Worm (Caenorhabditis elegans): ENCODE results near the gene mrpl-30.
A peak's percentile ranks its signal among the peaks of the same experiment; 100 is the strongest.

mrpl-30 gene

DNA sequence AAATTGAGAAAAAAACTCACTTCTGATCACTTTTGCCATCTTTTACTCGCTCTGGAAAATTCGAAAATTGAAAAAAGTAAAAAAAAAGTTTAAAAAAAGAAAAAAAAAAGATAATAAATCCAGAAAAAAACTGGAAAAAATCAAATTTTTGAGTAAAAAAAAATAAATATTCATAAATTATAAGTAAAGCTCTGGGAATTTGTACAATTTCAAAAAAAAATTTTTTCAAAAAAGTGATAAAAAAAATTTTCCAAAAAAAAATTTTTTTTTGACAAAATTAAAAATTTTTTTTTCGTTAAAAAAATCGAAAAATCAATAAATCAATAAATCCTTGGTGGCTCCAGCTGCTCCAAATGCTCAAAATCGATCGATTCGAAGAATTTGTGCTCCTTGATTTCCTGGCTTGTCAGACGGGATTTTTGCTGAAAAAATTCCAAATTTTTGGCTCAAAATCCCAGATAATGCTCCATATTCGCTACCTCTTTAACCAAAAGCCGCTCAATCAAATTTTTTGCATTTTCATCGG is at the start of gene mrpl-30:
mrpl-30 (minus strand) TSS at position 51 of the 526 bp plus-strand sequence.
- TF ChIP-seq unc-39 (tag; optimal IDR thresholded peaks at IDR 0.05) (no peak), lin-11 (tag; optimal IDR thresholded peaks at IDR 0.05) (no peak), mdl-1 (tag; optimal IDR thresholded peaks at IDR 0.05) (no peak), gmeb-1 (tag; optimal IDR thresholded peaks at IDR 0.05) (no peak), ceh-16 (tag; optimal IDR thresholded peaks at IDR 0.05) (no peak), fos-1 (tag; optimal IDR thresholded peaks at IDR 0.05) (no peak), crh-2 (tag; optimal IDR thresholded peaks at IDR 0.05) (no peak), nhr-10 (tag; optimal IDR thresholded peaks at IDR 0.05) (no peak)

DNA sequence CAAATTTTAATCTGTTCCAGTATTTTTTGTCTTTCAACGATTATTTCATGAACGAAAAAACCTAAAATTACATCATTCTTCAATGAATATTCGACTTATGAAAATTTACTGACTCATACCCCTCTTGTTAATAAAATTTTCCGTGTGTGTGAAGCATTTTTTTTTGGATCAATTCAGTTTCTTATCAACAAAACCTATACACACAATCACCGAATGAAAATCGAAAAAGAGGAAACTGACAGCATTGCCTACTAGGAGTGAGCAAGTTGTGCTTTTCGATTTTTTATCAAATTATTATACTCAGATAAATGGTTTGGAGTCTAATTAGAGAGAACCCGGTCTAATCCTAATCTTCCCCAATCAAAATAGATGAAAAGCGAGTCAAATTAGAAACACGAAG is 48.0 kb upstream of the mrpl-30 start, which contains the start of gene E02H9.3:
E02H9.3 (plus strand) TSS at position 301 of the 400 bp plus-strand sequence.
- TF ChIP-seq fos-1 (tag; optimal IDR thresholded peaks at IDR 0.05) = peak; percentile 44

DNA sequence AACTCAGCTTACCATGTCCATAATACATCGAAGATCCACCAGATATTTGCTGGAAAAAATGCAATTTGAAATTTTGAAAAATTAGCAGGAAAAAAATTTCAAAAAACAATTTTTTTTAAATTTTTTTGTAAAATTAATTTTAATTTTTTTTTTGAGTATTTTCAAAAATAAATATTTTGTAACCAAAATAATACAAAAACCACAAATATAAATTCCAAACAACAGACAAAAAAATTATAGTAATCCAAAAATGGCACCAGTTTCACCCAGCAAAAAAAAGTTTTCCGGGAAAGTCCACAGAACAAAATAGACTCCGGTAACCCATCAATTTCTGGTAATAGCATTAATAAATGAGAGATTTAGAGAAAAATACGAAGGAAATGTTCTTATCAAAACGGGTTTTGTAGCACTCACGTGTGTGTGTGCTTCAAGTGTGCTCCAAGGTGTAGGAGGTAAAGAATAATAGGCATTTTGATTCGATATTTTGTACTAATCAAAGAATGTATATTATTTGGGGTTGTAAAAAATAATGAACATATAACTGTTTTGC is 44.1 kb upstream of the mrpl-30 start, which contains the start of gene nhr-121:
nhr-121 (minus strand) TSS at position 51 of the 550 bp plus-strand sequence.
- peak; percentile 44 for TF ChIP-seq fos-1 (tag; optimal IDR thresholded peaks at IDR 0.05)
- no peak for TF ChIP-seq R02D3.7 (tag; optimal IDR thresholded peaks at IDR 0.05)

DNA sequence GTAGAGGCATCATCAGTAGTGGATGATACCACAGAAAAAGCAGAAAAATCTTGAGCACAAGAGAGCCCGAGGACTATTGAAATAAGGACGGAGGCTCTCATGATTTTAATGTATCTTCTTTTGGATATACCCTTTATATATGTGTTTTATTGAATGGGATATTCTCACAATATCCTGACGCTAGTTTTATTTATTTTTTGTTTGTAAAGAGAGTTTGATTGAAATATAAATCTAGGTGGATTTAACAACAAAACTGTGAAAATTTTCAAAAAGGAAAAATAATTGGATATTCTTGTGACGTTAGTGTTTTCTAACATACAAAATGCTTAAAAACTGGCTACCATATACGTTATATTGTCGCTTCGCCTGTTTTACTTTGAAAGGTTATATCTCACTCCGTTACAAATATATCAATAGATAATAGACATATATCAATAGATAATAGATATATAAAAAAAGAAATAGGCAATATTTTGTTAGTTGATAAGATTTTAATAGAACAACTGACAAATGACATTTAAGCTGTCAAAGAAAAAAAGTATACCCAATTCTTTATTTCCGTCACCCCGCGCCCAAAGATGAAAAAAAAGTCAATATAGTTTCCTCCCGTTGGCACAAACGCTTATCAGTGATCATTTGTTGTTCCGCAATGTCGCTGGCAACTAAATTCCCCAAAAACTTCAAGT is 34.9 kb upstream of the mrpl-30 start, which contains the start of the genes E02H9.7 and klo-2:
E02H9.7 (minus strand) TSS at position 101 of the 686 bp plus-strand sequence.
klo-2 (plus strand) TSS at position 636 of the 686 bp plus-strand sequence.
- TF ChIP-seq aly-2 (tag; optimal IDR thresholded peaks at IDR 0.05) = no peak
- TF ChIP-seq Y55F3AM.14 (GFP tag; optimal IDR thresholded peaks at IDR 0.05) = no peak
- no peak for TF ChIP-seq F13H6.1 (tag; optimal IDR thresholded peaks at IDR 0.05)
- no peak for TF ChIP-seq R02D3.7 (tag; optimal IDR thresholded peaks at IDR 0.05)
- TF ChIP-seq peb-1 (tag; optimal IDR thresholded peaks at IDR 0.05) = no peak
- TF ChIP-seq blmp-1 (tag; optimal IDR thresholded peaks at IDR 0.05; ENCODE audit: insufficient read depth) = no peak
- TF ChIP-seq unc-62 (GFP tag; optimal IDR thresholded peaks at IDR 0.05) = no peak
- no peak for TF ChIP-seq lin-13 (GFP tag; optimal IDR thresholded peaks at IDR 0.05)
- TF ChIP-seq ceh-82 (tag; optimal IDR thresholded peaks at IDR 0.05) = no peak
- TF ChIP-seq ZK546.5 (tag; optimal IDR thresholded peaks at IDR 0.05) = no peak
- TF ChIP-seq lsy-2 (tag; optimal IDR thresholded peaks at IDR 0.05) = no peak
- TF ChIP-seq nhr-237 (tag; optimal IDR thresholded peaks at IDR 0.05) = no peak
- no peak for TF ChIP-seq fos-1 (tag; optimal IDR thresholded peaks at IDR 0.05)
- TF ChIP-seq dmd-4 (tag; optimal IDR thresholded peaks at IDR 0.05) = no peak
- no peak for TF ChIP-seq unc-39 (tag; optimal IDR thresholded peaks at IDR 0.05)
- no peak for TF ChIP-seq ztf-1 (GFP tag; conservative IDR thresholded peaks at IDR 0.05)
- no peak for TF ChIP-seq unc-55 (GFP tag; optimal IDR thresholded peaks at IDR 0.05)
- no peak for TF ChIP-seq sma-9 (GFP tag; optimal IDR thresholded peaks at IDR 0.05)
- no peak for TF ChIP-seq sma-9 (tag; optimal IDR thresholded peaks at IDR 0.05)
- no peak for TF ChIP-seq mdl-1 (tag; optimal IDR thresholded peaks at IDR 0.05)
- TF ChIP-seq elt-3 (tag; optimal IDR thresholded peaks at IDR 0.05) = no peak

DNA sequence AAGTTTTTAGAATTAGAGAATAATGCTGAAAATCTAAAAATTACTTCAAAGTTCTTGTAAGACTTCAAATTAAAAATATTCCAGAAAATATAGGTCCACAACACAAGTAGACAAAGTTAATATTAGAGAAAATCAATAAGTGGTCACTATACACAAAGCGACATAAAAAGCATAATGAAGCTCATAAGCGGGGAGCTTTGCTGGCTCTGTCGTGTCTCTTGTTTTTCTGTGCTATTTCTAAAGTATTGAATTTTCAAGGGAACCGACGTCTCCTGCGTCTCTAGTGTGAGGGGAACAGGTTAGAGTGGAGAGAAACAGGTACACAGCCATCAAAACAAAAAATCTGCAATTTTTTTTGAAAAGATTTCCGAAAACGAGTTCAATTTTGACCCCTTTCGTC is 27.8 kb upstream of the mrpl-30 start, which contains the start of gene E02H9.13:
E02H9.13 (minus strand) TSS at position 199 of the 400 bp plus-strand sequence.
- TF ChIP-seq C34F6.9 (tag; optimal IDR thresholded peaks at IDR 0.05) = peak; percentile 16
- no peak for TF ChIP-seq nhr-10 (tag; optimal IDR thresholded peaks at IDR 0.05)
- no peak for TF ChIP-seq sma-9 (GFP tag; optimal IDR thresholded peaks at IDR 0.05)
- TF ChIP-seq sma-9 (tag; optimal IDR thresholded peaks at IDR 0.05) = no peak
- TF ChIP-seq ztf-11 (tag; optimal IDR thresholded peaks at IDR 0.05) = no peak
- no peak for TF ChIP-seq ztf-1 (GFP tag; conservative IDR thresholded peaks at IDR 0.05)
- TF ChIP-seq elt-1 (tag; optimal IDR thresholded peaks at IDR 0.05) = no peak
- TF ChIP-seq unc-55 (GFP tag; optimal IDR thresholded peaks at IDR 0.05) = peak; percentile 81
- no peak for TF ChIP-seq nhr-77 (tag; optimal IDR thresholded peaks at IDR 0.05)
- TF ChIP-seq lsy-2 (tag; optimal IDR thresholded peaks at IDR 0.05) = no peak
- TF ChIP-seq lin-13 (GFP tag; optimal IDR thresholded peaks at IDR 0.05) = no peak
- TF ChIP-seq ztf-4 (tag; optimal IDR thresholded peaks at IDR 0.05) = no peak
- TF ChIP-seq skn-1 (tag; optimal IDR thresholded peaks at IDR 0.05) = no peak

Measured in whole organism, L2 larva.